Worm (Caenorhabditis elegans): ENCODE results near the gene C02F5.2.

Gene C02F5.2

ce11 chrIII:8249381-8249780, at the start of gene C02F5.2, which contains the start of gene C02F5.10:
TSS of gene C02F5.2 (plus strand) at chrIII:8249619.
TSS of gene C02F5.10 (minus strand) at chrIII:8249481.
- TF ChIP-seq him-1 (tag; optimal IDR thresholded peaks at IDR 0.05), result no peak
- no peak for TF ChIP-seq dao-5 (tag; optimal IDR thresholded peaks at IDR 0.05)
- TF ChIP-seq W03F9.2 (tag; optimal IDR thresholded peaks at IDR 0.05), result no peak

ce11 chrIII:8201117-8201516, 48.3 kb upstream of the C02F5.2 start, which contains the start of gene unc-36:
TSS of gene unc-36 (minus strand) at chrIII:8201217.
- TF ChIP-seq him-1 (tag; optimal IDR thresholded peaks at IDR 0.05), result no peak
- TF ChIP-seq dao-5 (tag; optimal IDR thresholded peaks at IDR 0.05), result no peak
- no peak for TF ChIP-seq W03F9.2 (tag; optimal IDR thresholded peaks at IDR 0.05)

- no peak for TF ChIP-seq dao-5 (tag; optimal IDR thresholded peaks at IDR 0.05)
- TF ChIP-seq him-1 (tag; optimal IDR thresholded peaks at IDR 0.05), result peak; percentile 42
- peak; percentile 25 for TF ChIP-seq W03F9.2 (tag; optimal IDR thresholded peaks at IDR 0.05)
These were observed 47.7 kb upstream of the C02F5.2 start for ce11 chrIII:8201760-8202159.

- TF ChIP-seq dao-5 (tag; optimal IDR thresholded peaks at IDR 0.05), result no peak
- no peak for TF ChIP-seq him-1 (tag; optimal IDR thresholded peaks at IDR 0.05)
- no peak for TF ChIP-seq W03F9.2 (tag; optimal IDR thresholded peaks at IDR 0.05)
These were observed 46.7 kb upstream of the C02F5.2 start, which contains the start of gene snb-5 for ce11 chrIII:8202754-8203153. TSS of gene snb-5 (plus strand) at chrIII:8203054.

- no peak for TF ChIP-seq dao-5 (tag; optimal IDR thresholded peaks at IDR 0.05)
- TF ChIP-seq him-1 (tag; optimal IDR thresholded peaks at IDR 0.05), result no peak
- no peak for TF ChIP-seq W03F9.2 (tag; optimal IDR thresholded peaks at IDR 0.05)
These were observed 39.6 kb upstream of the C02F5.2 start, which contains the start of gene C30A5.10 for ce11 chrIII:8209775-8210174. TSS of gene C30A5.10 (minus strand) at chrIII:8209875.

- TF ChIP-seq him-1 (tag; optimal IDR thresholded peaks at IDR 0.05), result no peak
- no peak for TF ChIP-seq dao-5 (tag; optimal IDR thresholded peaks at IDR 0.05)
- TF ChIP-seq W03F9.2 (tag; optimal IDR thresholded peaks at IDR 0.05), result no peak
These were observed 37.9 kb upstream of the C02F5.2 start for ce11 chrIII:8211562-8211961.

ce11 chrIII:8216224-8216623, 33.2 kb upstream of the C02F5.2 start, which contains the start of gene unc-86:
TSS of gene unc-86 (minus strand) at chrIII:8216336.
- TF ChIP-seq dao-5 (tag; optimal IDR thresholded peaks at IDR 0.05), result no peak
- no peak for TF ChIP-seq him-1 (tag; optimal IDR thresholded peaks at IDR 0.05)
- TF ChIP-seq W03F9.2 (tag; optimal IDR thresholded peaks at IDR 0.05), result no peak

- TF ChIP-seq W03F9.2 (tag; optimal IDR thresholded peaks at IDR 0.05) (no peak), dao-5 (tag; optimal IDR thresholded peaks at IDR 0.05) (no peak), him-1 (tag; optimal IDR thresholded peaks at IDR 0.05) (no peak)
These were observed 31.5 kb upstream of the C02F5.2 start, which contains the start of gene C30A5.16 for ce11 chrIII:8217919-8218318. TSS of gene C30A5.16 (plus strand) at chrIII:8218219.

- TF ChIP-seq dao-5 (tag; optimal IDR thresholded peaks at IDR 0.05), result no peak
- no peak for TF ChIP-seq W03F9.2 (tag; optimal IDR thresholded peaks at IDR 0.05)
- TF ChIP-seq him-1 (tag; optimal IDR thresholded peaks at IDR 0.05), result no peak
These were observed 29.3 kb upstream of the C02F5.2 start for ce11 chrIII:8220081-8220480.

- TF ChIP-seq dao-5 (tag; optimal IDR thresholded peaks at IDR 0.05) (no peak), him-1 (tag; optimal IDR thresholded peaks at IDR 0.05) (no peak)
These were observed 24.6 kb upstream of the C02F5.2 start, which contains the start of gene mob-4 for ce11 chrIII:8224769-8225168. TSS of gene mob-4 (plus strand) at chrIII:8225097.

ce11 chrIII:8226178-8226577, 23.2 kb upstream of the C02F5.2 start, which contains the start of gene rfs-1:
TSS of gene rfs-1 (plus strand) at chrIII:8226478.
- TF ChIP-seq W03F9.2 (tag; optimal IDR thresholded peaks at IDR 0.05), result no peak
- TF ChIP-seq dao-5 (tag; optimal IDR thresholded peaks at IDR 0.05), result no peak
- no peak for TF ChIP-seq him-1 (tag; optimal IDR thresholded peaks at IDR 0.05)

ce11 chrIII:8227511-8227910, 21.9 kb upstream of the C02F5.2 start, which contains the start of gene fbxl-1:
TSS of gene fbxl-1 (plus strand) at chrIII:8227830.
- no peak for TF ChIP-seq dao-5 (tag; optimal IDR thresholded peaks at IDR 0.05)
- peak; percentile 84 for TF ChIP-seq him-1 (tag; optimal IDR thresholded peaks at IDR 0.05)
- peak; percentile 2 for TF ChIP-seq W03F9.2 (tag; optimal IDR thresholded peaks at IDR 0.05)

ce11 chrIII:8228916-8229315, 20.5 kb upstream of the C02F5.2 start:
- TF ChIP-seq dao-5 (tag; optimal IDR thresholded peaks at IDR 0.05) (no peak), W03F9.2 (tag; optimal IDR thresholded peaks at IDR 0.05) (no peak), him-1 (tag; optimal IDR thresholded peaks at IDR 0.05) (no peak)

ce11 chrIII:8229480-8229879, 19.9 kb upstream of the C02F5.2 start:
- no peak for TF ChIP-seq dao-5 (tag; optimal IDR thresholded peaks at IDR 0.05)
- no peak for TF ChIP-seq W03F9.2 (tag; optimal IDR thresholded peaks at IDR 0.05)
- no peak for TF ChIP-seq him-1 (tag; optimal IDR thresholded peaks at IDR 0.05)

ce11 chrIII:8232634-8233033, 16.8 kb upstream of the C02F5.2 start, which contains the start of gene henn-1:
TSS of gene henn-1 (plus strand) at chrIII:8232651.
- TF ChIP-seq dao-5 (tag; optimal IDR thresholded peaks at IDR 0.05) (no peak), him-1 (tag; optimal IDR thresholded peaks at IDR 0.05) (no peak), W03F9.2 (tag; optimal IDR thresholded peaks at IDR 0.05) (no peak)
